Fruit fly (Drosophila melanogaster): ENCODE measurements around the gene fzr.

fzr gene

DNA sequence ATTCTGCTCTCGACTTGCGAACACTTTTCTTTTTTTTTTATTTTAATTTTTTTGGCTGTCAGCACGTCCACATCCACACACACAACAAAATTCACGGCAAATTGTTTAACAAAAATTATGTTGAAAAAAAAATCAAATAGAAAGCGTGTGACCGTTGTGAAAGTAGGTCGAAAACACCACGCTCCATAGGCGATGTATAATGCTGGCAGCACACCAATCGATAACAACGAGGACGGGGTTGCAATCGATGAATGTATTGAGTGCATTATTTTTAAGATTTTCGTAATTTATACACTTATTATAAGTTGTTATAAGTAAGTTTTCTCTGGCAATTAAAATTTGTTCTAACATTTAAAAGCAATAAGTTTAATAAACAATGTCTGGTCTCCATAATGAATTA lies 7.4 kb upstream of the fzr start, which contains the start of gene Pp2C1 (continued):
- TF ChIP-seq CG8944 (GFP tag; optimal IDR thresholded peaks at IDR 0.05) = no peak
- TF ChIP-seq CG8765 (GFP tag; IDR thresholded peaks at IDR 0.05) = no peak
- no peak for TF ChIP-seq exex (tag; optimal IDR thresholded peaks at IDR 0.05)
- no peak for TF ChIP-seq al (GFP tag; IDR thresholded peaks at IDR 0.05)
- TF ChIP-seq CG6683 (GFP tag; optimal IDR thresholded peaks at IDR 0.05) = no peak
- TF ChIP-seq Usf (GFP tag; optimal IDR thresholded peaks at IDR 0.05) = no peak
- TF ChIP-seq mld (GFP tag; IDR thresholded peaks at IDR 0.05; ENCODE audit: partially characterized antibody) = 0 out of 3 replicates have a peak, but pooled peaks have one; percentile 34
- no peak for TF ChIP-seq az2 (GFP tag; optimal IDR thresholded peaks at IDR 0.05)
- TF ChIP-seq psq (GFP tag; optimal IDR thresholded peaks at IDR 0.05) = no peak
- 0 out of 2 replicates have a peak, but pooled peaks have one; percentile 18 for TF ChIP-seq ssp (GFP tag; IDR thresholded peaks at IDR 0.05)
- TF ChIP-seq Fer3 (tag; optimal IDR thresholded peaks at IDR 0.05) = no peak
- no peak for TF ChIP-seq schlank (tag; optimal IDR thresholded peaks at IDR 0.05)
- TF ChIP-seq ind (GFP tag; optimal IDR thresholded peaks at IDR 0.05) = no peak
- TF ChIP-seq otp (GFP tag; IDR thresholded peaks at IDR 0.05) = no peak
- TF ChIP-seq TFAM (GFP tag; optimal IDR thresholded peaks at IDR 0.05) = no peak
- TF ChIP-seq CG16779 (GFP tag; IDR thresholded peaks at IDR 0.05) = no peak
- TF ChIP-seq CG5180 (GFP tag; optimal IDR thresholded peaks at IDR 0.05) = no peak
- TF ChIP-seq esg (GFP tag; conservative IDR thresholded peaks at IDR 0.05) = no peak
- no peak for TF ChIP-seq Ptx1 (GFP tag; IDR thresholded peaks at IDR 0.05)
- no peak for TF ChIP-seq CG11398 (GFP tag; optimal IDR thresholded peaks at IDR 0.05)
- no peak for TF ChIP-seq trh (GFP tag; optimal IDR thresholded peaks at IDR 0.05)
- TF ChIP-seq CG3995 (GFP tag; optimal IDR thresholded peaks at IDR 0.05) = peak; percentile 9
- TF ChIP-seq aop (GFP tag; IDR thresholded peaks at IDR 0.05) = no peak
- no peak for TF ChIP-seq dmrt11E (tag; optimal IDR thresholded peaks at IDR 0.05)
- TF ChIP-seq CG12155 (GFP tag; optimal IDR thresholded peaks at IDR 0.05) = no peak
- TF ChIP-seq pfk (GFP tag; optimal IDR thresholded peaks at IDR 0.05) = no peak
- peak; percentile 59 for TF ChIP-seq hbn (GFP tag; IDR thresholded peaks at IDR 0.05; ENCODE audit: partially characterized antibody)
- TF ChIP-seq Stat92E (GFP tag; optimal IDR thresholded peaks at IDR 0.05) = no peak
- TF ChIP-seq CG8359 (GFP tag; optimal IDR thresholded peaks at IDR 0.05; ENCODE audit: borderline replicate concordance) = no peak
- no peak for TF ChIP-seq CG10274 (GFP tag; optimal IDR thresholded peaks at IDR 0.05)
- no peak for TF ChIP-seq stc (GFP tag; IDR thresholded peaks at IDR 0.05)
- no peak for TF ChIP-seq HmgD (GFP tag; optimal IDR thresholded peaks at IDR 0.05)
- TF ChIP-seq CG32532 (GFP tag; IDR thresholded peaks at IDR 0.05) = no peak
- peak; percentile 35 for TF ChIP-seq trem (tag; optimal IDR thresholded peaks at IDR 0.05)
- TF ChIP-seq Opbp (GFP tag; IDR thresholded peaks at IDR 0.05; ENCODE audit: partially characterized antibody) = peak; percentile 90
- TF ChIP-seq CG13287 (GFP tag; IDR thresholded peaks at IDR 0.05; ENCODE audit: partially characterized antibody) = peak; percentile 73
- peak; percentile 79 for TF ChIP-seq stwl (tag; optimal IDR thresholded peaks at IDR 0.05)
- TF ChIP-seq Tbp (GFP tag; optimal IDR thresholded peaks at IDR 0.05) = no peak
- TF ChIP-seq wor (GFP tag; IDR thresholded peaks at IDR 0.05) = no peak
- TF ChIP-seq Optix (GFP tag; IDR thresholded peaks at IDR 0.05) = no peak
- TF ChIP-seq CG14667 (GFP tag; IDR thresholded peaks at IDR 0.05) = no peak
- no peak for TF ChIP-seq Fer2 (tag; optimal IDR thresholded peaks at IDR 0.05)
- no peak for TF ChIP-seq NFAT (GFP tag; IDR thresholded peaks at IDR 0.05)
- TF ChIP-seq da (GFP tag; optimal IDR thresholded peaks at IDR 0.05) = no peak
- no peak for TF ChIP-seq cad (GFP tag; optimal IDR thresholded peaks at IDR 0.05)
- no peak for TF ChIP-seq grn (GFP tag; optimal IDR thresholded peaks at IDR 0.05)
- TF ChIP-seq Aef1 (GFP tag; IDR thresholded peaks at IDR 0.05) = no peak
- TF ChIP-seq unc-4 (GFP tag; IDR thresholded peaks at IDR 0.05; ENCODE audit: partially characterized antibody) = peak; percentile 72
- TF ChIP-seq Elba2 (GFP tag; optimal IDR thresholded peaks at IDR 0.05) = peak; percentile 79
- TF ChIP-seq ERR (GFP tag; optimal IDR thresholded peaks at IDR 0.05) = no peak
- no peak for TF ChIP-seq Mad (GFP tag; optimal IDR thresholded peaks at IDR 0.05)
- TF ChIP-seq CG6175 (GFP tag; IDR thresholded peaks at IDR 0.05) = no peak
